Fruit fly (Drosophila melanogaster): ENCODE results near the gene Nbr.

dm6 chr2L:21166422-21166821, 3.5 kb upstream of the Nbr start:
- TF ChIP-seq CG8159 (tag; optimal IDR thresholded peaks at IDR 0.05): no peak
- no peak for TF ChIP-seq Snoo (tag; optimal IDR thresholded peaks at IDR 0.05)
- no peak for TF ChIP-seq CG32121 (GFP tag; IDR thresholded peaks at IDR 0.05)
- TF ChIP-seq CG17806 (tag; optimal IDR thresholded peaks at IDR 0.05): no peak

Data from whole organism, pupa.